Fruit fly (Drosophila melanogaster) S2 (cell line): ENCODE results near the gene CG17549.

Source experiments
- CG8478 ChIP-seq: fragments of >200 bp; optimal IDR thresholded peaks from 2 replicates; lab custom pipeline; 2018
- CTCF ChIP-seq, 2 experiments: fragments of >200 bp; optimal IDR thresholded peaks; 2 replicates each; lab custom pipeline; 2018

- TF ChIP-seq CTCF (optimal IDR thresholded peaks at IDR 0.05; lab: Kevin White, UChicago), result no peak
- TF ChIP-seq CG8478 (lab: Kevin White, UChicago), result no peak
Measured at dm6 chr2L:19404804-19405203, 14.9 kb upstream of the CG17549 start.
